Worm (Caenorhabditis elegans) whole organism, early embryonic: ENCODE results near the gene W02F12.8.

Source experiments
- ama-1 ChIP-seq: fragments of 150-350 bp; optimal IDR thresholded peaks from 2 replicates; lab custom pipeline; 2014
- sea-1 ChIP-seq: fragments of 200-800 bp; sonication (Bioruptor generic); conservative IDR thresholded peaks from 2 replicates; pipeline ENCODE4 v1.3.6; 2022; ENCODE audit warnings: missing genetic modification characterization, missing compliant biosample characterization

DNA sequence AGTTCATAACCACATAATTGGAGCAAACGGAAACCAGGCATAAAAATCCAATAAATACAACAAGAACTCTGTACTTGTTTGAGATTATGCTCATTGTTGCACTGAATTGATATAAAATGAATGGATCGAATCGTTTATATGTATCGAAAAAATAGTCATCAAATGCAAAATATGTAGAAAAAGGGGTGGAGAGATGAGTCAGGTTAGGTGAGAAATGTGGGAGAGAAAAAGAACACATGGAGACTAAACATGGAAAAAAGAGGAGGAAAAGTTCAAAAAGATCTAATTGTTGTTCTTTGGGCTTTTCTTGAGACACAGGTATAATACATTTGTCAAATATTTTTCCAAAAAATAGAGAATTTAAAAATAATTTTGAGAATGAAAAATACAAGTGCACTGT lies 6.2 kb downstream of the W02F12.8 start, which contains the start of gene K11G9.5:
- TF ChIP-seq ama-1 (lab: Kevin White, UChicago): no peak
- no peak for TF ChIP-seq sea-1 (GFP tag; lab: Robert Waterston, UW)
